Worm (Caenorhabditis elegans) whole organism, early embryonic: ENCODE measurements around the gene C10C6.7.

Experiments
- B0310.2 ChIP-seq: sonication (generic microtip); optimal IDR thresholded peaks from 2 replicates; lab custom pipeline; 2016; ENCODE audit warnings: mild to moderate bottlenecking, missing genetic modification characterization, missing compliant biosample characterization
- ama-1 ChIP-seq: fragments of 150-350 bp; optimal IDR thresholded peaks from 2 replicates; lab custom pipeline; 2014
- flt-1 ChIP-seq: fragments of 200-800 bp; sonication (Bioruptor generic); IDR thresholded peaks from 2 replicates; pipeline ENCODE4 v1.3.6; 2022; ENCODE audit warnings: missing genetic modification characterization, missing compliant biosample characterization
- pes-1 ChIP-seq: fragments of 200-800 bp; sonication (Bioruptor generic); IDR thresholded peaks from 2 replicates; pipeline ENCODE4 v1.3.6; 2022; ENCODE audit warnings: missing genetic modification reagents, missing genetic modification characterization, missing compliant biosample characterization
- scrt-1 ChIP-seq: fragments of 200-800 bp; sonication (Bioruptor generic); IDR thresholded peaks from 2 replicates; pipeline ENCODE4 v1.3.6; 2022; ENCODE audit warnings: missing genetic modification characterization, missing compliant biosample characterization
- tbx-11 ChIP-seq: fragments of 200-800 bp; sonication (Bioruptor generic); IDR thresholded peaks from 2 replicates; pipeline ENCODE4 v1.3.6; 2022; ENCODE audit warnings: missing genetic modification characterization, missing compliant biosample characterization

DNA sequence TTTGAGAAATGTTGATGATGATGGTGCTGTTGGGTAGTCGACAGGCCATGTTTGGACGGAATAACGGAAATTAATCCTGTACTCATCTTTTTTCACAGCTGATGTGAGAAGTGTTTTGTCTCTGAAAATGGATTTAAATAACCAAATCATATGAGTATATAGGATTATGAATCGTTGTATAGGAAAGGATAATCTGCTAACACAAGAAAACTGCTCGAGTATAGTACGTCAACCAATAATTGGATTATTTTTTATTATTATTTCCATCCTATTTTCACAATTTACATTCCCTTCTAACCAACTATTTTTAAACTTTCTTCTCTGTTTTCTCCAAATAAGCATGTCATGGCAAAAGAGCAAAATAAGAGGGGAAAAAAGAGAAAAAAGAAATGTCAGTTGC lies 31.6 kb downstream of the C10C6.7 start:
- TF ChIP-seq tbx-11 (no peak), B0310.2 (tag; lab: Kevin White, UChicago) (no peak), ama-1 (no peak), scrt-1 (GFP tag; lab: Robert Waterston, UW) (no peak), flt-1 (GFP tag; lab: Robert Waterston, UW) (no peak), pes-1 (GFP tag; lab: Robert Waterston, UW) (no peak)
